Worm (Caenorhabditis elegans): Measurements from ENCODE around the gene C34B4.5.

DNA sequence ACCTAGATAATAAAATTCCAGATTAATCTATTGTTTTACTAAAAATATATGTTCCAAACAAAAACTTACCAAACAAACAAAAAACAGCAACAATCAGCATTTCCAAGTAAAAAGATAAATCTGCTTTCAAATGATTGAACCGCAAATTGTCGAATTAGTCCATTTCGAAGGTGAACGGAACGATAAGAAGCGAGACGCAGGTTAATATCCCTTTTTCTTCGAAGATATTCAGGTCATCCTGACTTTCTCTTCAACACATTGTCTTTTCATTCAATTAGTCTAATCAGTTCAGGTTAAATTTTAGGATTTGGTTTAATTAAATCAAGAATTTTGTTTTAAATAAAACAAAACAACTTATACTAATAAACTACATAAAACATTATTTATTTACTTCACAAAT, 37.6 kb downstream of the C34B4.5 start, which contains the start of gene B0365.9:
- TF ChIP-seq flt-1 (GFP tag; IDR thresholded peaks at IDR 0.05) (no peak), cog-1 (tag; optimal IDR thresholded peaks at IDR 0.05) (no peak), ref-1 (GFP tag; conservative IDR thresholded peaks at IDR 0.05) (no peak), T22C8.4 (GFP tag; IDR thresholded peaks at IDR 0.05) (no peak), tab-1 (GFP tag; IDR thresholded peaks at IDR 0.05) (no peak), med-1 (GFP tag; optimal IDR thresholded peaks at IDR 0.05; ENCODE audit: insufficient read depth) (no peak), ztf-29 (GFP tag; IDR thresholded peaks at IDR 0.05) (no peak), ztf-23 (GFP tag; IDR thresholded peaks at IDR 0.05) (no peak)

Measured in whole organism, midembryonic.